Worm (Caenorhabditis elegans) whole organism, early embryonic: ENCODE results near the gene C34E10.12.

Experiments used
- F13C5.2 ChIP-seq: sonication (generic microtip); optimal IDR thresholded peaks from 2 replicates; lab custom pipeline; 2017; ENCODE audit warnings: mild to moderate bottlenecking, missing genetic modification characterization, inconsistent platforms, missing compliant biosample characterization
- ama-1 ChIP-seq: fragments of 150-350 bp; optimal IDR thresholded peaks from 2 replicates; lab custom pipeline; 2014
- ceh-13 ChIP-seq: fragments of 200-800 bp; sonication (Bioruptor generic); optimal IDR thresholded peaks from 2 replicates; lab custom pipeline; 2018; ENCODE audit warnings: mild to moderate bottlenecking, missing genetic modification characterization, missing compliant biosample characterization
- ceh-36 ChIP-seq: sonication (generic microtip); optimal IDR thresholded peaks from 2 replicates; lab custom pipeline; 2016; ENCODE audit warnings: missing genetic modification characterization, inconsistent platforms, missing compliant biosample characterization
- flt-1 ChIP-seq: fragments of 200-800 bp; sonication (Bioruptor generic); IDR thresholded peaks from 2 replicates; pipeline ENCODE4 v1.3.6; 2022; ENCODE audit warnings: missing genetic modification characterization, missing compliant biosample characterization
- hmbx-1 ChIP-seq: sonication (generic microtip); optimal IDR thresholded peaks from 2 replicates; lab custom pipeline; 2016; ENCODE audit warnings: mild to moderate bottlenecking, missing genetic modification characterization, missing compliant biosample characterization
- hnd-1 ChIP-seq: sonication (generic microtip); optimal IDR thresholded peaks from 2 replicates; lab custom pipeline; 2016; ENCODE audit warnings: missing genetic modification characterization, missing compliant biosample characterization
- tbx-11 ChIP-seq: fragments of 200-800 bp; sonication (Bioruptor generic); IDR thresholded peaks from 2 replicates; pipeline ENCODE4 v1.3.6; 2022; ENCODE audit warnings: missing genetic modification characterization, missing compliant biosample characterization
- tbx-37 ChIP-seq: fragments of 200-800 bp; sonication (Bioruptor generic); conservative IDR thresholded peaks from 2 replicates; pipeline ENCODE4 v1.3.6; 2022; ENCODE audit warnings: missing genetic modification reagents, missing genetic modification characterization, missing compliant biosample characterization

ce11 chrIII:5218687-5219086, 9.0 kb downstream of the C34E10.12 start, which contains the start of gene ZC155.2:
- TF ChIP-seq tbx-37 (GFP tag; lab: Robert Waterston, UW) (no peak), flt-1 (GFP tag; lab: Robert Waterston, UW) (no peak), F13C5.2 (tag; lab: Kevin White, UChicago) (no peak), ceh-36 (tag; lab: Kevin White, UChicago) (no peak), ama-1 (no peak), ceh-13 (GFP tag; lab: Kevin White, UChicago) (no peak), hnd-1 (tag; lab: Kevin White, UChicago) (no peak), tbx-11 (GFP tag; lab: Robert Waterston, UW) (no peak), hmbx-1 (tag; lab: Kevin White, UChicago) (no peak)
